Fruit fly (Drosophila melanogaster): Measurements from ENCODE around the gene CG34140.

Gene CG34140

DNA sequence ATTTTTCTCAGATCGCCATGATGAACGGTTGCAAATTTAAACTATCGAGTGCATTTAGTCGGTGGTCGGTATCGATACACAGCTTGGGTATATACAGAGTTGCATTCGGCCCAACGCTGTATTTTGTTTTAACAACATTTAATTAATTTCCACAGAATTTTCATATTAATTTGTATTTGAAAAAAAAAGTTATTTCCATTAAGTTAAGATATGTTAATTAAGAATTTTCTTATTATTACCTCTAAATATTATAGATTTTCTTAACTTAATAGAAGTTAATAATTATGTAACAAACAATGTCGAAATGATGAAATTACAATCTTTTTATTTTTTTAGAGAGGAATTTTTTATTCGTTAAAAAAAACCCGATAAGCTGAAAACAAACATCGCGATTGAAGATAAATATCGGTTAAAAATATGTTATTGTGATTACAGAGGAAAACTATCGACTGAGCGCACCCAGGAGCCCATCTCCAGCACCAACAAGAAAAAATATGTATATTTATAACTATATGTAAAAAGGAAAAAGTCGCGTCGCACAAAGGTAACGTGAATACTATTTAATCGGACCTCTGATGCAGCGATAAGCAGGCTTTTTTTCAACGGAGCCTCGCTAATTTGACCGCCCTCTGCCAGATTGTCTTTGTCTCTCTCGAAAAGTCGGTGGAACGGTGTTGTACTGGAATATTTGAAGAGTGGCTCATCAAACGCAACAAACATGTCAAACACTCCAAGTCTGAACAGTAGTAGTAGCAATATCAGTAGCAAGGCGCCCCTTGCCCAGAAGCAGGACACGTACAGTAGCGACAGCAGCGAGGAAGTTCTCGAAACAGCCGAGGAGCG is 15.8 kb upstream of the CG34140 start, which contains the start of the genes rno and mri (continued):
- peak; percentile 78 for TF ChIP-seq Ssrp (tag; optimal IDR thresholded peaks at IDR 0.05)
- peak; percentile 68 for TF ChIP-seq CG2678 (tag; optimal IDR thresholded peaks at IDR 0.05)
- TF ChIP-seq CG30020 (tag; optimal IDR thresholded peaks at IDR 0.05), result peak; percentile 83
- TF ChIP-seq zfh2 (GFP tag; optimal IDR thresholded peaks at IDR 0.05), result peak; percentile 61
- peak; percentile 90 for TF ChIP-seq nerfin-2 (GFP tag; IDR thresholded peaks at IDR 0.05; ENCODE audit: partially characterized antibody)
- TF ChIP-seq CG10366 (GFP tag; IDR thresholded peaks at IDR 0.05), result peak; percentile 74
- peak; percentile 72 for TF ChIP-seq CG17359 (tag; optimal IDR thresholded peaks at IDR 0.05)
- peak; percentile 84 for TF ChIP-seq CG18262 (tag; optimal IDR thresholded peaks at IDR 0.05)
- peak; percentile 35 for TF ChIP-seq pzg (GFP tag; optimal IDR thresholded peaks at IDR 0.05)
- peak; percentile 71 for TF ChIP-seq CG11695 (GFP tag; IDR thresholded peaks at IDR 0.05)
- peak; percentile 69 for TF ChIP-seq sob (GFP tag; IDR thresholded peaks at IDR 0.05)
- peak; percentile 50 for TF ChIP-seq ap (GFP tag; IDR thresholded peaks at IDR 0.05)
- TF ChIP-seq az2 (GFP tag; optimal IDR thresholded peaks at IDR 0.05), result peak; percentile 73
- no peak for TF ChIP-seq gfzf (GFP tag; optimal IDR thresholded peaks at IDR 0.05)
- TF ChIP-seq CG11723 (GFP tag; optimal IDR thresholded peaks at IDR 0.05), result no peak
- TF ChIP-seq CkIIα-i1 (GFP tag; IDR thresholded peaks at IDR 0.05), result no peak
- no peak for TF ChIP-seq CG7357 (GFP tag; IDR thresholded peaks at IDR 0.05)
- TF ChIP-seq mirr (GFP tag; optimal IDR thresholded peaks at IDR 0.05), result no peak
- TF ChIP-seq CG4730 (GFP tag; IDR thresholded peaks at IDR 0.05), result peak; percentile 72
- TF ChIP-seq Ets65A (GFP tag), result peak; percentile 87
- no peak for TF ChIP-seq D19B (GFP tag; optimal IDR thresholded peaks at IDR 0.05)
- TF ChIP-seq CG10431 (GFP tag; optimal IDR thresholded peaks at IDR 0.05), result no peak
- peak; percentile 67 for TF ChIP-seq PHDP (tag; optimal IDR thresholded peaks at IDR 0.05)
- TF ChIP-seq crc (GFP tag; optimal IDR thresholded peaks at IDR 0.05), result no peak
- TF ChIP-seq bigmax (GFP tag; optimal IDR thresholded peaks at IDR 0.05), result no peak
- peak; percentile 94 for TF ChIP-seq CG34224 (GFP tag; IDR thresholded peaks at IDR 0.05; ENCODE audit: partially characterized antibody)
- TF ChIP-seq otp (GFP tag; IDR thresholded peaks at IDR 0.05), result 0 out of 3 replicates have a peak, but pooled peaks have one; percentile 32
- TF ChIP-seq Bteb2 (GFP tag; optimal IDR thresholded peaks at IDR 0.05), result peak; percentile 15
- peak; percentile 21; the same call in 1 of the 2 replicates for TF ChIP-seq CG5953 (GFP tag; IDR thresholded peaks at IDR 0.05)
- no peak for TF ChIP-seq cg (GFP tag; optimal IDR thresholded peaks at IDR 0.05)
- TF ChIP-seq CG7963 (GFP tag; IDR thresholded peaks at IDR 0.05; ENCODE audit: partially characterized antibody), result peak; percentile 86
- peak; percentile 20 for TF ChIP-seq pum (GFP tag; optimal IDR thresholded peaks at IDR 0.05)
- TF ChIP-seq ara (GFP tag; IDR thresholded peaks at IDR 0.05), result peak; percentile 56; the same call in 1 of the 2 replicates
- TF ChIP-seq Opbp (GFP tag; IDR thresholded peaks at IDR 0.05; ENCODE audit: partially characterized antibody), result peak; percentile 91
- TF ChIP-seq Hmr (GFP tag; optimal IDR thresholded peaks at IDR 0.05), result peak; percentile 71
- TF ChIP-seq Scr (GFP tag; IDR thresholded peaks at IDR 0.05; ENCODE audit: partially characterized antibody), result peak; percentile 95
- no peak for TF ChIP-seq Bdp1 (GFP tag; optimal IDR thresholded peaks at IDR 0.05)
- no peak; the same call in 1 of the 2 replicates for TF ChIP-seq wor (GFP tag; IDR thresholded peaks at IDR 0.05)
- TF ChIP-seq B-H2 (GFP tag; optimal IDR thresholded peaks at IDR 0.05), result peak; percentile 79
- TF ChIP-seq CG32772 (GFP tag; IDR thresholded peaks at IDR 0.05), result peak; percentile 79
- TF ChIP-seq NK7.1 (GFP tag; optimal IDR thresholded peaks at IDR 0.05), result no peak
- no peak for TF ChIP-seq scrt (GFP tag; optimal IDR thresholded peaks at IDR 0.05)
- TF ChIP-seq onecut (GFP tag; IDR thresholded peaks at IDR 0.05), result peak; percentile 28
- no peak for TF ChIP-seq MTF-1 (GFP tag; optimal IDR thresholded peaks at IDR 0.05; ENCODE audit: borderline replicate concordance)
- peak; percentile 50 for TF ChIP-seq Usf (GFP tag; optimal IDR thresholded peaks at IDR 0.05)
- TF ChIP-seq CG9609 (GFP tag; optimal IDR thresholded peaks at IDR 0.05), result no peak
- TF ChIP-seq tap (tag; optimal IDR thresholded peaks at IDR 0.05), result no peak
- peak; percentile 78 for TF ChIP-seq gsb-n (tag; optimal IDR thresholded peaks at IDR 0.05)
- peak; percentile 51 for TF ChIP-seq CG13123 (GFP tag; optimal IDR thresholded peaks at IDR 0.05)

Measured in whole organism, embryonic.